Worm (Caenorhabditis elegans) whole organism, late embryonic: Measurements from ENCODE around the gene srh-7.

Experiments
- elt-4 ChIP-seq: sonication (generic microtip); optimal IDR thresholded peaks from 2 replicates; lab custom pipeline; 2016; ENCODE audit warnings: missing genetic modification characterization, missing compliant biosample characterization
- hlh-6 ChIP-seq: sonication (generic microtip); optimal IDR thresholded peaks from 2 replicates; lab custom pipeline; 2016; ENCODE audit warnings: missing genotype, missing genetic modification characterization, missing compliant biosample characterization
- madf-2 ChIP-seq: sonication (generic microtip); optimal IDR thresholded peaks from 2 replicates; lab custom pipeline; 2017; ENCODE audit warnings: missing genetic modification characterization, missing compliant biosample characterization
- nfya-1 ChIP-seq: sonication (generic microtip); optimal IDR thresholded peaks from 2 replicates; lab custom pipeline; 2017; ENCODE audit warnings: missing genetic modification characterization, mild to moderate bottlenecking, missing compliant biosample characterization, antibody characterized with exemption, moderate library complexity
- nhr-11 ChIP-seq: fragments of 150-350 bp; optimal IDR thresholded peaks from 2 replicates; lab custom pipeline; 2014; ENCODE audit warnings: missing biosample characterization, missing genetic modification characterization
- nhr-232 ChIP-seq: sonication (generic microtip); optimal IDR thresholded peaks from 2 replicates; lab custom pipeline; 2016; ENCODE audit warnings: missing genetic modification characterization, missing compliant biosample characterization
- pha-2 ChIP-seq: sonication (generic microtip); optimal IDR thresholded peaks from 2 replicates; lab custom pipeline; 2017; ENCODE audit warnings: mild to moderate bottlenecking, missing genetic modification characterization, missing compliant biosample characterization
- pqm-1 ChIP-seq: sonication (generic microtip); optimal IDR thresholded peaks from 2 replicates; lab custom pipeline; 2016; ENCODE audit warnings: missing genetic modification characterization, missing compliant biosample characterization
- tbx-7 ChIP-seq: sonication (generic microtip); optimal IDR thresholded peaks from 2 replicates; lab custom pipeline; 2016; ENCODE audit warnings: missing genotype, missing genetic modification characterization, missing compliant biosample characterization

DNA sequence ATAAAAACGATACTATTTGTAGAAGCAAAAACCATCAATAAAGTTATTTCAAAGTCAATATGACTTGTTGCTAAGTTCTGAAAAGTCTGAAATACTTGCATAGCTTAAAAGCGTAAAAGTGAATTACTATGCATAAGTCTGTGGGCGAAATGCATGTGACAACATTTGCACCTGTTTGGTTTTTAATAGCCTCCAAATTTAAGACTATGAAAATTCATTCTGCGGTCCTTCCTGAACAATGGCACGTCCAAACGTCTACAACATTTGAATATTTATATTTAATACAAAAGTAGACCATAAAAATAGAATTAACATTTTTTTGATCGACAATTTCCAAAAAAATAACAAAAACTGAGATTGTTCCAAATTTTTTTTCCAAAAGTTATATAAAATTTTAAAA is 13.7 kb downstream of the srh-7 start, which contains the start of gene K09D9.14:
- TF ChIP-seq elt-4, result no peak
- no peak for TF ChIP-seq nfya-1 (tag; lab: Kevin White, UChicago)
- TF ChIP-seq hlh-6 (tag; lab: Kevin White, UChicago), result no peak
- no peak for TF ChIP-seq pha-2 (tag; lab: Kevin White, UChicago)
- no peak for TF ChIP-seq pqm-1 (tag; lab: Kevin White, UChicago)
- no peak for TF ChIP-seq tbx-7 (tag; lab: Kevin White, UChicago)
- no peak for TF ChIP-seq nhr-11 (tag; lab: Kevin White, UChicago)
- no peak for TF ChIP-seq madf-2 (tag; lab: Kevin White, UChicago)
- TF ChIP-seq nhr-232 (tag; lab: Kevin White, UChicago), result no peak
